Fruit fly (Drosophila melanogaster): ENCODE results near the gene Hrs.

Gene Hrs

DNA sequence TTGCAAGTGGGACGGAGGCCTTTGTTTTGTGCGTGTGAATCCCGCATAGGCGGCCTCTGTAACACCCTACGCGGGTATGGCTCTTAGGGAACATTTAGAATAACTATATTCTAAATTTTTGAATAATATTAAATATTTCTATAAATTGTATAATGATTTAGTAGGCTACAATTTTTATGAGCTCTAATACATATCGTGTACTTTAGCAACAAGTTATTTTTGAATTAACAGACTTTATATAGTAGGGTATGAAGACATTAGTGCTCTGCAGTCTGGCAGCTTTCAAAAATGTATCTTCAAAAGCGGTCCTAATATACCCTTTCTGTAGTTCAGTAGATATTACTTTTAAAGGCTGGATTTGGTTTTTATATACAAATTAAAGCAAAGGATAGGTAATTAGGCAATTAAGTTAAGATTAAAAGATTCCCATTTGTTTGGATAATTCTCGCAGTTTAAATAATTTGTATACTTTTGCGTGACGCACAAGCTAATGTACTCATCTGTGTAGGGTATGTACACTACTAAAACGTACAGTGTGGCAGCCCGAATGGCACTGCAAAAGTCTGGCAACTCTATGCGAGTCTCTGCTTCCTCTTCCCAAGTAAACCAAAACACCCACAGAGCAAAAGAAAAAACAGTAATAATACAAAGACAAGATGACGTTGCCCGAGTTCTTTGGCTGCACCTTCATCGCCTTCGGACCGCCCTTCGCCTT, 26.0 kb downstream of the Hrs start, which contains the start of the genes Snx21 and aph-1 (continued):
- TF ChIP-seq CG6808 (GFP tag; optimal IDR thresholded peaks at IDR 0.05): peak; percentile 88
- peak; percentile 88 for TF ChIP-seq CG8119 (GFP tag; IDR thresholded peaks at IDR 0.05)
- TF ChIP-seq CG6276 (GFP tag; optimal IDR thresholded peaks at IDR 0.05): peak; percentile 85
- TF ChIP-seq CG34406 (GFP tag; optimal IDR thresholded peaks at IDR 0.05): peak; percentile 89
- peak; percentile 90 for TF ChIP-seq CG8632 (GFP tag; optimal IDR thresholded peaks at IDR 0.05)
- peak; percentile 91 for TF ChIP-seq Sox102F (GFP tag; optimal IDR thresholded peaks at IDR 0.05)
- peak; percentile 93 for TF ChIP-seq lz (GFP tag; optimal IDR thresholded peaks at IDR 0.05)
- TF ChIP-seq CG4318 (GFP tag; optimal IDR thresholded peaks at IDR 0.05): peak; percentile 84
- peak; percentile 89 for TF ChIP-seq cyc (GFP tag; optimal IDR thresholded peaks at IDR 0.05)
- TF ChIP-seq CG6163 (GFP tag; IDR thresholded peaks at IDR 0.05): peak; percentile 89
- peak; percentile 59 to 86 for TF ChIP-seq salr (GFP tag; optimal IDR thresholded peaks at IDR 0.05)
- peak; percentile 90 for TF ChIP-seq achi (GFP tag; optimal IDR thresholded peaks at IDR 0.05)
- TF ChIP-seq CG9139 (GFP tag; optimal IDR thresholded peaks at IDR 0.05): peak; percentile 84
- peak; percentile 87 for TF ChIP-seq Eip93F (GFP tag; optimal IDR thresholded peaks at IDR 0.05)
- TF ChIP-seq Gug (GFP tag; IDR thresholded peaks at IDR 0.05): peak; percentile 82
- TF ChIP-seq eg (GFP tag; IDR thresholded peaks at IDR 0.05): peak; percentile 87
- peak; percentile 87 for TF ChIP-seq CG11902 (GFP tag; optimal IDR thresholded peaks at IDR 0.05)
- peak; percentile 79 for TF ChIP-seq fd59A (GFP tag; optimal IDR thresholded peaks at IDR 0.05)
- peak; percentile 86 for TF ChIP-seq CG3919 (GFP tag; optimal IDR thresholded peaks at IDR 0.05)
- TF ChIP-seq CG10669 (GFP tag; optimal IDR thresholded peaks at IDR 0.05): peak; percentile 88

DNA sequence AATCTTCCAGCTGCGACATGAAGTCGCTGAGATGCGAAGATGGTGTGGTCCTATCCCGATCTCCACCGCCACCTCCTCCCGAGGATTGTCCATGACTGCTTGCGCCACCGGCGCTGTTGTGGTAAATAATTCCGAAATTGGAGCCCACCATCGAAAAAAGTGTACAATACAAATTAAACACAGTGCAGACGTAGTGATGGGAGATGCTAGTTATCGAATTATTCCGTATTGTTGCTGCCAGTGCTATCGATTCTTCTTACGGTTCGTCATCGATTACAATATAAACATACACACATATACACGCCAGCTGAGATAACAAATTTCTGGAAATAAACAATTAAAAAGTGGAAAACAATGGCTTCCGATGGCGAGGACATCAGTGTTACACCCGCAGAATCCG, 27.8 kb downstream of the Hrs start, which contains the start of the genes Taf10b and Taf10:
Gene Taf10b, minus strand, starts transcription at position 219 of the 400 bp plus-strand sequence.
Gene Taf10, plus strand, starts transcription at position 264 of the 400 bp plus-strand sequence.
- TF ChIP-seq Eip93F (GFP tag; optimal IDR thresholded peaks at IDR 0.05) (no peak), topi (GFP tag; optimal IDR thresholded peaks at IDR 0.05) (no peak), salr (GFP tag; optimal IDR thresholded peaks at IDR 0.05) (no peak), Smox (GFP tag; optimal IDR thresholded peaks at IDR 0.05) (no peak), CG1621 (tag; optimal IDR thresholded peaks at IDR 0.05) (peak; percentile 99), Gug (GFP tag; IDR thresholded peaks at IDR 0.05) (no peak), CG4318 (GFP tag; optimal IDR thresholded peaks at IDR 0.05) (no peak), dsx (GFP tag; optimal IDR thresholded peaks at IDR 0.05; ENCODE audit: poor library complexity, severe bottlenecking) (peak; percentile 72), Met (GFP tag; optimal IDR thresholded peaks at IDR 0.05) (no peak), CG6163 (GFP tag; IDR thresholded peaks at IDR 0.05) (0 out of 3 replicates have a peak, but pooled peaks have one; percentile 23), CG10669 (GFP tag; optimal IDR thresholded peaks at IDR 0.05) (no peak), Lpt (GFP tag; optimal IDR thresholded peaks at IDR 0.05) (no peak), CG8119 (GFP tag; IDR thresholded peaks at IDR 0.05) (no peak), CG3032 (tag; optimal IDR thresholded peaks at IDR 0.05) (no peak), vri (GFP tag; optimal IDR thresholded peaks at IDR 0.05) (no peak), esn (GFP tag; optimal IDR thresholded peaks at IDR 0.05) (peak; percentile 37), CG7368 (GFP tag; optimal IDR thresholded peaks at IDR 0.05) (no peak), lz (GFP tag; optimal IDR thresholded peaks at IDR 0.05) (no peak), Sox14 (GFP tag; optimal IDR thresholded peaks at IDR 0.05) (peak; percentile 37), CG34406 (GFP tag; optimal IDR thresholded peaks at IDR 0.05) (no peak), CG31627 (GFP tag; optimal IDR thresholded peaks at IDR 0.05) (no peak), Sox102F (GFP tag; optimal IDR thresholded peaks at IDR 0.05) (no peak), Sox15 (GFP tag; optimal IDR thresholded peaks at IDR 0.05) (no peak), Eip75B (GFP tag; optimal IDR thresholded peaks at IDR 0.05) (no peak), spab (GFP tag; optimal IDR thresholded peaks at IDR 0.05) (no peak), Eip78C (GFP tag) (peak; percentile 31), fd59A (GFP tag; optimal IDR thresholded peaks at IDR 0.05) (no peak), CG3919 (GFP tag; optimal IDR thresholded peaks at IDR 0.05) (no peak), Hr4 (GFP tag; optimal IDR thresholded peaks at IDR 0.05) (no peak), Ets96B (tag; optimal IDR thresholded peaks at IDR 0.05) (no peak), pdm3 (GFP tag; optimal IDR thresholded peaks at IDR 0.05) (no peak), fd85E (GFP tag; optimal IDR thresholded peaks at IDR 0.05) (no peak), CG15336 (GFP tag; IDR thresholded peaks at IDR 0.05) (no peak), CG9139 (GFP tag; optimal IDR thresholded peaks at IDR 0.05) (no peak), CG11294 (GFP tag; IDR thresholded peaks at IDR 0.05) (no peak), CG6808 (GFP tag; optimal IDR thresholded peaks at IDR 0.05) (no peak), fkh (GFP tag; optimal IDR thresholded peaks at IDR 0.05) (peak; percentile 88), CG16779 (tag; optimal IDR thresholded peaks at IDR 0.05) (no peak), CG32006 (GFP tag; optimal IDR thresholded peaks at IDR 0.05) (no peak), CG8319 (GFP tag; optimal IDR thresholded peaks at IDR 0.05) (no peak), CG6854 (GFP tag; optimal IDR thresholded peaks at IDR 0.05) (peak; percentile 39)
